Worm (Caenorhabditis elegans): ENCODE measurements around the gene bca-1.
A peak's percentile ranks its signal among the peaks of the same experiment; 100 is the strongest.

ce11 chrX:6253566-6253898 lies 49.0 kb upstream of the bca-1 start:
- TF ChIP-seq him-1 (tag; optimal IDR thresholded peaks at IDR 0.05) (peak; percentile 5), dao-5 (tag; optimal IDR thresholded peaks at IDR 0.05) (no peak)
